Fruit fly (Drosophila melanogaster) whole organism, embryonic: ENCODE measurements around the gene Eig71Ek.
A peak's percentile ranks its signal among the peaks of the same experiment; 100 is the strongest.

ENCODE experiments used
- CG10267 ChIP-seq: fragments of 200-800 bp; sonication (Bioruptor generic); optimal IDR thresholded peaks from 2 replicates; lab custom pipeline; 2018; ENCODE audit warnings: missing biosample characterization, mild to moderate bottlenecking, missing genetic modification characterization, moderate library complexity
- CG10462 ChIP-seq: fragments of 200-800 bp; sonication (Bioruptor generic); optimal IDR thresholded peaks from 2 replicates; lab custom pipeline; 2016; ENCODE audit warnings: missing biosample characterization, missing genetic modification characterization
- CG13287 ChIP-seq: fragments of 200-800 bp; sonication (Bioruptor generic); IDR thresholded peaks from 2 replicates; pipeline ENCODE4 v1.3.6; 2022; ENCODE audit warnings: missing biosample characterization, missing genetic modification characterization; ENCODE audit not compliant: partially characterized antibody
- CG13775 ChIP-seq: fragments of 200-800 bp; sonication (Bioruptor generic); optimal IDR thresholded peaks from 3 replicates; lab custom pipeline; 2017; ENCODE audit warnings: missing biosample characterization, mild to moderate bottlenecking, missing genetic modification characterization
- CG1602 ChIP-seq: fragments of 200-800 bp; sonication (Bioruptor generic); optimal IDR thresholded peaks from 3 replicates; lab custom pipeline; 2016; ENCODE audit warnings: missing biosample characterization, missing genetic modification characterization
- CG16815 ChIP-seq: fragments of 200-800 bp; sonication (Bioruptor generic); optimal IDR thresholded peaks from 3 replicates; lab custom pipeline; 2017; ENCODE audit warnings: missing biosample characterization, mild to moderate bottlenecking, missing genetic modification characterization
- CG16863 ChIP-seq: fragments of 200-800 bp; sonication (Bioruptor generic); optimal IDR thresholded peaks from 3 replicates; lab custom pipeline; 2016; ENCODE audit warnings: missing biosample characterization, missing genetic modification characterization
- CG17361 ChIP-seq: fragments of 200-800 bp; sonication (Bioruptor generic); IDR thresholded peaks from 3 replicates; pipeline ENCODE4 v1.3.6; 2022; ENCODE audit warnings: missing biosample characterization, missing genetic modification characterization
- CG17568 ChIP-seq: fragments of 200-800 bp; sonication (Bioruptor generic); optimal IDR thresholded peaks from 2 replicates; lab custom pipeline; 2018; ENCODE audit warnings: missing biosample characterization, mild to moderate bottlenecking, missing genetic modification characterization, moderate library complexity
- CG1792 ChIP-seq: fragments of 200-800 bp; sonication (Bioruptor generic); optimal IDR thresholded peaks from 2 replicates; lab custom pipeline; 2016; ENCODE audit warnings: missing biosample characterization, missing genetic modification characterization
- CG2116 ChIP-seq: fragments of 200-800 bp; sonication (Bioruptor generic); optimal IDR thresholded peaks from 3 replicates; lab custom pipeline; 2018; ENCODE audit warnings: missing biosample characterization, mild to moderate bottlenecking, missing genetic modification characterization
- CG2712 ChIP-seq: fragments of 200-800 bp; optimal IDR thresholded peaks from 3 replicates; lab custom pipeline; 2019; ENCODE audit warnings: missing biosample characterization, mild to moderate bottlenecking, missing genetic modification characterization, moderate library complexity
- CG3163 ChIP-seq: fragments of 200-800 bp; sonication (Bioruptor generic); optimal IDR thresholded peaks from 3 replicates; lab custom pipeline; 2016; ENCODE audit warnings: missing biosample characterization, missing genetic modification characterization
- CG4707 ChIP-seq: fragments of 200-800 bp; sonication (Bioruptor generic); optimal IDR thresholded peaks from 2 replicates; lab custom pipeline; 2018; ENCODE audit warnings: missing biosample characterization, mild to moderate bottlenecking, missing genetic modification characterization, moderate library complexity
- CG7963 ChIP-seq: fragments of 200-800 bp; sonication (Bioruptor generic); IDR thresholded peaks from 3 replicates; pipeline ENCODE4 v1.3.6; 2022; ENCODE audit warnings: missing biosample characterization, missing genetic modification characterization; ENCODE audit not compliant: partially characterized antibody
- CG8944 ChIP-seq: fragments of 200-800 bp; sonication (Bioruptor generic); optimal IDR thresholded peaks from 3 replicates; lab custom pipeline; 2016; ENCODE audit warnings: missing biosample characterization, missing genetic modification characterization
- CG9727 ChIP-seq: fragments of 200-800 bp; sonication (Bioruptor generic); optimal IDR thresholded peaks from 3 replicates; lab custom pipeline; 2017; ENCODE audit warnings: missing biosample characterization, mild to moderate bottlenecking, missing genetic modification characterization
- D ChIP-seq, 2 experiments: fragments of 200-800 bp in 1 of 2; fragments of >200 bp in 1 of 2; sonication (Bioruptor generic) in 1 of 2; optimal IDR thresholded peaks; 2 replicates in 1 of 2; 3 replicates in 1 of 2; lab custom pipeline; 2017; ENCODE audit warnings: mild to moderate bottlenecking in 1 of 2, missing biosample characterization in 1 of 2, missing genetic modification characterization in 1 of 2, missing genetic modification reagents in 1 of 2
- D19A ChIP-seq: fragments of 200-800 bp; optimal IDR thresholded peaks from 3 replicates; lab custom pipeline; 2019; ENCODE audit warnings: missing biosample characterization, mild to moderate bottlenecking, missing genetic modification characterization, moderate library complexity
- Dbx ChIP-seq: fragments of 200-800 bp; sonication (Bioruptor generic); IDR thresholded peaks from 3 replicates; pipeline ENCODE4 v1.3.6; 2022; ENCODE audit warnings: missing biosample characterization, missing genetic modification characterization
- Doc2 ChIP-seq: fragments of 200-800 bp; sonication (Bioruptor generic); IDR thresholded peaks from 2 replicates; pipeline ENCODE4 v1.3.6; 2022; ENCODE audit warnings: missing biosample characterization, missing genetic modification characterization
- Hr51 ChIP-seq, 2 experiments: fragments of 200-800 bp; sonication (Bioruptor generic); optimal IDR thresholded peaks; 2 replicates in 1 of 2; 3 replicates in 1 of 2; lab custom pipeline; 2016 to 2018; ENCODE audit warnings: missing biosample characterization in 2 of 2, missing genetic modification characterization in 2 of 2, mild to moderate bottlenecking in 1 of 2, moderate library complexity in 1 of 2
- Lhr ChIP-seq: fragments of 200-800 bp; sonication (Bioruptor generic); optimal IDR thresholded peaks from 3 replicates; lab custom pipeline; 2017; ENCODE audit warnings: mild to moderate bottlenecking, missing biosample characterization, missing genetic modification reagents, missing genetic modification characterization
- Mrtf ChIP-seq: fragments of 200-800 bp; sonication (Bioruptor generic); IDR thresholded peaks from 3 replicates; pipeline ENCODE4 v1.3.6; 2022; ENCODE audit warnings: missing biosample characterization, missing genetic modification characterization
- Myb ChIP-seq: fragments of 200-800 bp; sonication (Bioruptor generic); optimal IDR thresholded peaks from 2 replicates; lab custom pipeline; 2016; ENCODE audit warnings: missing biosample characterization, missing genetic modification characterization
- Nf-YC ChIP-seq: fragments of 200-800 bp; optimal IDR thresholded peaks from 3 replicates; lab custom pipeline; 2019; ENCODE audit warnings: missing biosample characterization, mild to moderate bottlenecking, missing genetic modification characterization, moderate library complexity
- Pdp1 ChIP-seq, 2 experiments: fragments of 200-800 bp; sonication (Bioruptor generic); optimal IDR thresholded peaks; 3 replicates each; lab custom pipeline; 2016; ENCODE audit warnings: missing biosample characterization in 2 of 2, missing genetic modification characterization in 2 of 2, mild to moderate bottlenecking in 1 of 2, moderate library complexity in 1 of 2
- Rfx ChIP-seq: fragments of 200-800 bp; sonication (Bioruptor generic); IDR thresholded peaks from 2 replicates; pipeline ENCODE4 v1.3.6; 2022; ENCODE audit warnings: missing biosample characterization, missing genetic modification characterization
- Spps ChIP-seq: fragments of 200-800 bp; sonication (Bioruptor generic); optimal IDR thresholded peaks from 2 replicates; lab custom pipeline; 2018; ENCODE audit warnings: missing biosample characterization, mild to moderate bottlenecking, missing genetic modification characterization
- croc ChIP-seq: fragments of 200-800 bp; sonication (Bioruptor generic); conservative IDR thresholded peaks from 3 replicates; pipeline ENCODE4 v1.3.6; 2022; ENCODE audit warnings: missing biosample characterization, missing genetic modification characterization
- esg ChIP-seq: fragments of 200-800 bp; sonication (Bioruptor generic); conservative IDR thresholded peaks from 2 replicates; pipeline ENCODE4 v1.3.6; 2022; ENCODE audit warnings: missing biosample characterization, missing genetic modification characterization
- fru ChIP-seq: fragments of >200 bp; optimal IDR thresholded peaks from 2 replicates; lab custom pipeline; 2017
- gcm2 ChIP-seq: fragments of 200-800 bp; sonication (Bioruptor generic); optimal IDR thresholded peaks from 2 replicates; lab custom pipeline; 2016; ENCODE audit warnings: missing biosample characterization, missing genetic modification characterization
- gsb ChIP-seq: fragments of 200-800 bp; sonication (Bioruptor generic); IDR thresholded peaks from 2 replicates; pipeline ENCODE4 v1.3.6; 2022; ENCODE audit warnings: missing biosample characterization, missing genetic modification characterization
- gsb-n ChIP-seq: fragments of 200-800 bp; sonication (Bioruptor generic); optimal IDR thresholded peaks from 3 replicates; lab custom pipeline; 2018; ENCODE audit warnings: missing biosample characterization, mild to moderate bottlenecking, missing genetic modification characterization
- gt ChIP-seq: fragments of 200-800 bp; sonication (Bioruptor generic); IDR thresholded peaks from 2 replicates; pipeline ENCODE4 v1.3.6; 2022; ENCODE audit warnings: missing biosample characterization, missing genetic modification characterization
- ind ChIP-seq: fragments of 200-800 bp; sonication (Bioruptor generic); optimal IDR thresholded peaks from 3 replicates; lab custom pipeline; 2016; ENCODE audit warnings: missing biosample characterization, missing genetic modification characterization
- jumu ChIP-seq: fragments of 200-800 bp; sonication (Bioruptor generic); optimal IDR thresholded peaks from 3 replicates; lab custom pipeline; 2016; ENCODE audit warnings: missing biosample characterization, missing genetic modification characterization
- repo ChIP-seq: fragments of 200-800 bp; sonication (Bioruptor generic); optimal IDR thresholded peaks from 2 replicates; lab custom pipeline; 2016; ENCODE audit warnings: missing biosample characterization, missing genetic modification characterization
- sc ChIP-seq, 3 experiments: fragments of >200 bp in 2 of 3; fragments of 200-800 bp in 1 of 3; sonication (Bioruptor generic) in 1 of 3; optimal IDR thresholded peaks; 2 replicates in 2 of 3; 3 replicates in 1 of 3; lab custom pipeline; 2017; ENCODE audit warnings: mild to moderate bottlenecking in 1 of 3, missing biosample characterization in 1 of 3, missing genetic modification characterization in 1 of 3, missing genetic modification reagents in 1 of 3
- scrt ChIP-seq: fragments of 200-800 bp; sonication (Bioruptor generic); optimal IDR thresholded peaks from 2 replicates; lab custom pipeline; 2018; ENCODE audit warnings: missing biosample characterization, mild to moderate bottlenecking, missing genetic modification characterization, moderate library complexity
- sisA ChIP-seq: fragments of 200-800 bp; sonication (Bioruptor generic); IDR thresholded peaks from 2 replicates; pipeline ENCODE4 v1.3.6; 2022; ENCODE audit warnings: missing biosample characterization, missing genetic modification characterization
- slp2 ChIP-seq: fragments of 200-800 bp; sonication (Bioruptor generic); optimal IDR thresholded peaks from 2 replicates; lab custom pipeline; 2016; ENCODE audit warnings: missing biosample characterization, missing genetic modification characterization
- tio ChIP-seq: fragments of 200-800 bp; sonication (Bioruptor generic); optimal IDR thresholded peaks from 2 replicates; lab custom pipeline; 2017; ENCODE audit warnings: missing biosample characterization, missing genetic modification characterization, inconsistent platforms
- tll ChIP-seq, 2 experiments: fragments of 200-800 bp in 1 of 2; fragments of >200 bp in 1 of 2; sonication (Bioruptor generic) in 1 of 2; optimal IDR thresholded peaks; 2 replicates each; lab custom pipeline; 2017 to 2019; ENCODE audit warnings: missing biosample characterization in 2 of 2, missing genetic modification characterization in 2 of 2, mild to moderate bottlenecking in 1 of 2, moderate library complexity in 1 of 2
- tup ChIP-seq: fragments of 200-800 bp; sonication (Bioruptor generic); optimal IDR thresholded peaks from 2 replicates; lab custom pipeline; 2016; ENCODE audit warnings: missing biosample characterization, mild to moderate bottlenecking, missing genetic modification characterization, moderate library complexity
- twi ChIP-seq: fragments of 200-800 bp; optimal IDR thresholded peaks from 2 replicates; lab custom pipeline; 2019; ENCODE audit warnings: missing biosample characterization, mild to moderate bottlenecking, missing genetic modification characterization, moderate library complexity
- unpg ChIP-seq: fragments of 200-800 bp; sonication (Bioruptor generic); optimal IDR thresholded peaks from 3 replicates; lab custom pipeline; 2018; ENCODE audit warnings: missing biosample characterization, mild to moderate bottlenecking, missing genetic modification characterization, moderate library complexity

The Eig71Ek gene

DNA sequence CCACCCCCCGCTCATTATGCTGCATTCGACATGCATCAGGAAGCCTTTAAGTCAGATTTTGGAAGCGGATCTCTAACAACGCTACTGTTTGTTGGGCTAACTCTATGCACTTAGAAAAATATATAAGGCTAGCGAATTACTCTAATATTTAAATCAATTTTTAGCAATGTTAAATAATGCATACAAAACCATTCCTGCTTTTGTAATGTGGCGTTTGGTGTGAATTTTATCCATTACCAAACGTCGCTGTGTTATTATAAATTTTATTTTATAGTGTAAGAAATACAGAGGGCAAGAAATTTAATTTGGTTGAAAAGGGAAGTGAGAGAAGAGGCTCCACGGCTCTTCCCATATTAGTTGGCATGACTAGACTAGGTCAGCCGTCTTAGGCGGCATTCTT lies 11.8 kb downstream of the Eig71Ek start (continued):
- TF ChIP-seq CG13775 (GFP tag; lab: Kevin White, UChicago), result no peak
- peak; percentile 26 for TF ChIP-seq twi (tag; lab: Kevin White, UChicago)
- TF ChIP-seq Doc2, result no peak
- peak; percentile 31 for TF ChIP-seq Spps (tag; lab: Kevin White, UChicago)

DNA sequence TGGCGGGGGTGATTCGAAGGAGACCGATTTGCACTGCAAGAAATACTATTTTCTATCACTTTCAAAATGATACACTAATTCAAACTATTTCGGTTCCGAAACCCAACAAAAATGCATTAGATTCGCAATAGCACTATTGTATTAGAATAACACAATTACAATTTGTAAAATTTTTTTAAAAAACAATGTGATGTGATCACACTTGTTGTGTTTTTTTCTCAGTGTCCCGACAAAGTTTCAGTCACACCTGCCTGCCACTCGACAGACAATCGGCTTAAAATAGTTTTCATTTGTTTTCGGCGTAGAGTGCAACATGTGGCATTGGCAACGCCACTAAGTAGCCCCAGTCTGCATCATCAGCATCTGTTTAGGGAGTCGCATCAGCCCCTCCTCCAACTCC lies 14.1 kb downstream of the Eig71Ek start:
- TF ChIP-seq Dbx (no peak), CG9727 (GFP tag; lab: Kevin White, UChicago) (peak; percentile 90), D (optimal IDR thresholded peaks at IDR 0.05; lab: Kevin White, UChicago) (no peak), D (GFP tag; optimal IDR thresholded peaks at IDR 0.05; lab: Kevin White, UChicago) (peak; percentile 78), gsb-n (tag; lab: Kevin White, UChicago) (peak; percentile 77), Mrtf (no peak), unpg (peak; percentile 80), CG17361 (GFP tag; lab: Robert Waterston, UW) (peak; percentile 81), Myb (GFP tag; lab: Kevin White, UChicago) (no peak), CG10462 (GFP tag; lab: Kevin White, UChicago) (peak; percentile 57), CG7963 (GFP tag; lab: Robert Waterston, UW) (no peak), Pdp1 (GFP tag; optimal IDR thresholded peaks at IDR 0.05; lab: Kevin White, UChicago) (peak; percentile 59 to 71), CG3163 (no peak), CG16863 (GFP tag; lab: Kevin White, UChicago) (peak; percentile 58), fru (lab: Kevin White, UChicago) (no peak), D19A (tag; lab: Kevin White, UChicago) (peak; percentile 79), scrt (GFP tag; lab: Kevin White, UChicago) (no peak), tll (GFP tag; optimal IDR thresholded peaks at IDR 0.05; lab: Kevin White, UChicago) (no peak), tup (GFP tag; lab: Kevin White, UChicago) (peak; percentile 53), CG16815 (GFP tag; lab: Kevin White, UChicago) (peak; percentile 82), gsb (no peak), gcm2 (GFP tag; lab: Kevin White, UChicago) (no peak), gt (GFP tag; lab: Robert Waterston, UW) (peak; percentile 13; the same call in 1 of the 2 replicates), repo (GFP tag; lab: Kevin White, UChicago) (peak; percentile 26), slp2 (GFP tag; lab: Kevin White, UChicago) (peak; percentile 53), jumu (GFP tag; lab: Kevin White, UChicago) (peak; percentile 57), sc (optimal IDR thresholded peaks at IDR 0.05; lab: Kevin White, UChicago) (no peak), sc (GFP tag; optimal IDR thresholded peaks at IDR 0.05; lab: Kevin White, UChicago) (peak; percentile 83), CG1792 (peak; percentile 9), esg (peak; percentile 28; the same call in 1 of the 2 replicates), croc (peak; percentile 72), Nf-YC (no peak), CG8944 (peak; percentile 42), ind (peak; percentile 49), Rfx (no peak), tio (peak; percentile 48), Lhr (GFP tag; lab: Kevin White, UChicago) (peak; percentile 45), CG17568 (peak; percentile 38), Hr51 (GFP tag; optimal IDR thresholded peaks at IDR 0.05; lab: Kevin White, UChicago) (peak in 1 of 2 experiments; percentile 6), CG1602 (GFP tag; lab: Kevin White, UChicago) (peak; percentile 76), CG4707 (GFP tag; lab: Kevin White, UChicago) (no peak), sisA (GFP tag; lab: Robert Waterston, UW) (peak; percentile 64), CG13287 (GFP tag; lab: Robert Waterston, UW) (no peak), CG2712 (peak; percentile 92), CG2116 (GFP tag; lab: Kevin White, UChicago) (no peak), CG10267 (peak; percentile 81)
